Worm (Caenorhabditis elegans) whole organism, late embryonic: ENCODE measurements around the gene ZK622.4.

Experiments
- C38D4.7 ChIP-seq: fragments of 200-800 bp; sonication (Bioruptor generic); optimal IDR thresholded peaks from 2 replicates; lab custom pipeline; 2018; ENCODE audit warnings: mild to moderate bottlenecking, missing genetic modification characterization, moderate library complexity, missing compliant biosample characterization
- K02D7.2 ChIP-seq: sonication (generic microtip); optimal IDR thresholded peaks from 2 replicates; lab custom pipeline; 2017; ENCODE audit warnings: mild to moderate bottlenecking, missing genetic modification characterization, missing compliant biosample characterization
- K09A11.1 ChIP-seq: sonication (generic microtip); optimal IDR thresholded peaks from 2 replicates; lab custom pipeline; 2017; ENCODE audit warnings: antibody characterized with exemption, mild to moderate bottlenecking, missing genetic modification characterization, missing compliant biosample characterization; ENCODE audit not compliant: insufficient read depth
- ceh-18 ChIP-seq: sonication (generic microtip); optimal IDR thresholded peaks from 2 replicates; lab custom pipeline; 2016; ENCODE audit warnings: missing genetic modification characterization, missing compliant biosample characterization
- ceh-19 ChIP-seq: fragments of 200-800 bp; sonication (Bioruptor generic); optimal IDR thresholded peaks from 2 replicates; lab custom pipeline; 2018; ENCODE audit warnings: mild to moderate bottlenecking, missing genetic modification characterization, missing compliant biosample characterization
- ceh-2 ChIP-seq: sonication (generic microtip); optimal IDR thresholded peaks from 2 replicates; lab custom pipeline; 2016; ENCODE audit warnings: missing genotype, missing genetic modification characterization, missing compliant biosample characterization
- ceh-31 ChIP-seq: sonication (generic microtip); optimal IDR thresholded peaks from 2 replicates; lab custom pipeline; 2016; ENCODE audit warnings: missing genetic modification characterization, missing compliant biosample characterization
- ceh-45 ChIP-seq: fragments of 200-800 bp; sonication (Bioruptor generic); IDR thresholded peaks from 2 replicates; pipeline ENCODE4 v1.3.6; 2022; ENCODE audit warnings: missing genetic modification reagents, missing genetic modification characterization, missing compliant biosample characterization
- elt-2 ChIP-seq: sonication (generic microtip); optimal IDR thresholded peaks from 2 replicates; lab custom pipeline; 2016; ENCODE audit warnings: missing genetic modification reagents, missing genetic modification characterization, missing compliant biosample characterization
- elt-4 ChIP-seq: sonication (generic microtip); optimal IDR thresholded peaks from 2 replicates; lab custom pipeline; 2016; ENCODE audit warnings: missing genetic modification characterization, missing compliant biosample characterization
- gmeb-2 ChIP-seq: sonication (generic microtip); optimal IDR thresholded peaks from 2 replicates; lab custom pipeline; 2016; ENCODE audit warnings: missing genetic modification characterization, inconsistent platforms, missing compliant biosample characterization
- hlh-6 ChIP-seq: sonication (generic microtip); optimal IDR thresholded peaks from 2 replicates; lab custom pipeline; 2016; ENCODE audit warnings: missing genotype, missing genetic modification characterization, missing compliant biosample characterization
- mec-3 ChIP-seq: sonication (generic microtip); optimal IDR thresholded peaks from 2 replicates; lab custom pipeline; 2016; ENCODE audit warnings: borderline replicate concordance, missing genetic modification characterization, missing compliant biosample characterization
- nhr-11 ChIP-seq: fragments of 150-350 bp; optimal IDR thresholded peaks from 2 replicates; lab custom pipeline; 2014; ENCODE audit warnings: missing biosample characterization, missing genetic modification characterization
- npax-4 ChIP-seq: sonication (generic microtip); optimal IDR thresholded peaks from 2 replicates; lab custom pipeline; 2016; ENCODE audit warnings: missing genetic modification characterization, missing compliant biosample characterization
- odd-2 ChIP-seq: sonication (generic microtip); optimal IDR thresholded peaks from 2 replicates; lab custom pipeline; 2017; ENCODE audit warnings: antibody characterized with exemption, mild to moderate bottlenecking, missing genetic modification characterization, missing compliant biosample characterization
- pax-1 ChIP-seq: fragments of 150-350 bp; optimal IDR thresholded peaks from 2 replicates; lab custom pipeline; 2014; ENCODE audit warnings: missing biosample characterization, missing genetic modification characterization
- sox-2 ChIP-seq: fragments of 200-800 bp; sonication (Bioruptor generic); IDR thresholded peaks from 2 replicates; pipeline ENCODE4 v1.3.6; 2022; ENCODE audit warnings: missing genetic modification reagents, missing genetic modification characterization, missing compliant biosample characterization
- syd-9 ChIP-seq: sonication (generic microtip); optimal IDR thresholded peaks from 2 replicates; lab custom pipeline; 2016; ENCODE audit warnings: mild to moderate bottlenecking, missing genetic modification characterization, moderate library complexity, missing compliant biosample characterization
- tbx-2 ChIP-seq: sonication (generic microtip); optimal IDR thresholded peaks from 2 replicates; lab custom pipeline; 2016; ENCODE audit warnings: missing genetic modification characterization, missing compliant biosample characterization
- unc-86 ChIP-seq: sonication (generic microtip); optimal IDR thresholded peaks from 2 replicates; lab custom pipeline; 2016; ENCODE audit warnings: missing genetic modification characterization, missing compliant biosample characterization

The ZK622.4 gene

DNA sequence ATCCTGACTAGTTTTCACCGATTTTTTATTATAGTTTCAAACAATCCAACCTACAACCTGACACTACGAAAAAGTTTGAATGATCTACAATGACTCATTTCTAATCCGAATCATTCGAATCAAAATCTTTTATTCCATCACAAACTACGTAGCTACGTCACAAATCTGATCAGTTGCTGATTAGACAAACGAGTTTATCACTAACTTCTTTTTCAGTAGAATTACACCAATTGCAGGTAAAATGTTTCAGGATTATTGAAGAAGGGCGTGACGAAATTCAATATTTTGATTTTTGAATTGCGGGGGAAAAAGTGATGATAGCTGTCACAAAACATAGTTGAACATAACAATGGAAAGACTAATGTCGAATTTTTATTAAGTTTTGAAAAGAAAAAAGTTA, 49.1 kb downstream of the ZK622.4 start:
- no peak for TF ChIP-seq ceh-18
- TF ChIP-seq sox-2 (GFP tag; lab: Robert Waterston, UW) = no peak
- TF ChIP-seq mec-3 (tag; lab: Kevin White, UChicago) = no peak
- TF ChIP-seq C38D4.7 (GFP tag; lab: Kevin White, UChicago) = no peak
- no peak for TF ChIP-seq hlh-6 (tag; lab: Kevin White, UChicago)
- no peak for TF ChIP-seq syd-9 (tag; lab: Kevin White, UChicago)
- TF ChIP-seq ceh-31 = no peak
- TF ChIP-seq odd-2 (tag; lab: Kevin White, UChicago) = no peak
- no peak for TF ChIP-seq elt-4
- no peak for TF ChIP-seq ceh-45 (GFP tag; lab: Robert Waterston, UW)
- TF ChIP-seq tbx-2 (tag; lab: Kevin White, UChicago) = no peak
- no peak for TF ChIP-seq ceh-19 (GFP tag; lab: Kevin White, UChicago)
- no peak for TF ChIP-seq gmeb-2 (tag; lab: Kevin White, UChicago)
- TF ChIP-seq elt-2 (tag; lab: Kevin White, UChicago) = no peak
- TF ChIP-seq K02D7.2 = no peak
- TF ChIP-seq pax-1 = no peak

DNA sequence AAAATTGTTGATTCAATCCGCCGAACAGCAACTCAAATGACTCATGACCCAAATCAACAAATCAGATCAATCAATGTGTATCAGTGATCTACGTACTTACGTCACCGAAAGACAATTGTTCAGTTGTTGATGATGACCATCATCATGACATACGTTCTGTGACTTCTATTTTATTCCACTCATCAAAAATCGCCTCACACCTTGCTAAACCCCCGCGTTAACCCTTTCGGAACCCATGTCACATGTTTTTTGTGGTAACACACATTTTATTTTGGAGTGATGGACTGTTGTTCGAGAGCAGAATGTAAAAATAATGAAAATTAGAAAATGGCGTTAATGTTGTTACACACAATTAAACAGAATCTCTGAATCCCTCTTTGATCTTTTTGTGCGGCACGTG, 49.9 kb downstream of the ZK622.4 start:
- no peak for TF ChIP-seq K09A11.1 (tag; lab: Kevin White, UChicago)
- TF ChIP-seq ceh-2 (tag; lab: Kevin White, UChicago) = no peak
- no peak for TF ChIP-seq K02D7.2
- no peak for TF ChIP-seq npax-4
- TF ChIP-seq unc-86 (tag; lab: Kevin White, UChicago) = no peak
- TF ChIP-seq nhr-11 (tag; lab: Kevin White, UChicago) = no peak
